Worm (Caenorhabditis elegans): ENCODE data around the gene Y57A10C.9.

ce11 chrII:12387980-12388379 lies 50.4 kb downstream of the Y57A10C.9 start, which contains the start of gene sre-41:
- TF ChIP-seq ceh-13 (GFP tag; optimal IDR thresholded peaks at IDR 0.05) (no peak), sea-1 (GFP tag; conservative IDR thresholded peaks at IDR 0.05) (no peak), hmbx-1 (tag; optimal IDR thresholded peaks at IDR 0.05) (no peak), B0310.2 (tag; optimal IDR thresholded peaks at IDR 0.05) (no peak), tbx-37 (GFP tag; conservative IDR thresholded peaks at IDR 0.05) (no peak), ama-1 (optimal IDR thresholded peaks at IDR 0.05) (no peak), hnd-1 (tag; optimal IDR thresholded peaks at IDR 0.05) (no peak), tra-4 (tag; optimal IDR thresholded peaks at IDR 0.05) (no peak), pes-1 (GFP tag; IDR thresholded peaks at IDR 0.05) (no peak)

Measured in whole organism, early embryonic.